Fruit fly (Drosophila melanogaster) whole organism, embryonic: ENCODE results near the gene CG9497.
A peak's percentile ranks its signal among the peaks of the same experiment; 100 is the strongest.

Experiments
- Ada2b ChIP-seq: fragments of 200-800 bp; sonication (Bioruptor generic); IDR thresholded peaks from 2 replicates; pipeline ENCODE4 v1.3.6; 2022; ENCODE audit warnings: missing biosample characterization, missing genetic modification characterization
- CG10431 ChIP-seq: fragments of 200-800 bp; sonication (Bioruptor generic); optimal IDR thresholded peaks from 3 replicates; lab custom pipeline; 2018; ENCODE audit warnings: missing biosample characterization, mild to moderate bottlenecking, missing genetic modification characterization
- CG10654 ChIP-seq: fragments of 200-800 bp; sonication (Bioruptor generic); optimal IDR thresholded peaks from 2 replicates; lab custom pipeline; 2016; ENCODE audit warnings: missing biosample characterization, missing genetic modification characterization
- CG11093 ChIP-seq: fragments of 200-800 bp; sonication (Bioruptor generic); IDR thresholded peaks from 3 replicates; pipeline ENCODE4 v1.3.6; 2022; ENCODE audit warnings: missing biosample characterization, missing genetic modification characterization
- CG11456 ChIP-seq: fragments of 200-800 bp; sonication (Bioruptor generic); IDR thresholded peaks from 3 replicates; pipeline ENCODE4 v1.3.6; 2022; ENCODE audit warnings: missing biosample characterization, missing genetic modification characterization
- CG12391 ChIP-seq: fragments of 200-800 bp; sonication (Bioruptor generic); optimal IDR thresholded peaks from 3 replicates; lab custom pipeline; 2018; ENCODE audit warnings: missing biosample characterization, mild to moderate bottlenecking, missing genetic modification characterization, moderate library complexity
- CG14014 ChIP-seq: fragments of 200-800 bp; sonication (Bioruptor generic); IDR thresholded peaks from 2 replicates; pipeline ENCODE4 v1.3.6; 2022; ENCODE audit warnings: missing biosample characterization, missing genetic modification characterization
- CG14860 ChIP-seq: fragments of 200-800 bp; sonication (Bioruptor generic); IDR thresholded peaks from 3 replicates; pipeline ENCODE4 v1.3.6; 2022; ENCODE audit warnings: missing biosample characterization, missing genetic modification characterization; ENCODE audit not compliant: partially characterized antibody
- CG1529 ChIP-seq: fragments of 200-800 bp; sonication (Bioruptor generic); optimal IDR thresholded peaks from 3 replicates; lab custom pipeline; 2018; ENCODE audit warnings: missing biosample characterization, missing genetic modification characterization
- CG17186 ChIP-seq: fragments of 200-800 bp; sonication (Bioruptor generic); optimal IDR thresholded peaks from 3 replicates; lab custom pipeline; 2017; ENCODE audit warnings: missing biosample characterization, missing genetic modification reagents, missing genetic modification characterization
- CG17829 ChIP-seq: fragments of 200-800 bp; optimal IDR thresholded peaks from 2 replicates; lab custom pipeline; 2019; ENCODE audit warnings: missing biosample characterization, mild to moderate bottlenecking, missing genetic modification characterization, moderate library complexity
- CG18619 ChIP-seq: fragments of 200-800 bp; sonication (Bioruptor generic); optimal IDR thresholded peaks from 3 replicates; lab custom pipeline; 2017; ENCODE audit warnings: missing biosample characterization, mild to moderate bottlenecking, missing genetic modification characterization
- CG2889 ChIP-seq: fragments of 200-800 bp; sonication (Bioruptor generic); IDR thresholded peaks from 3 replicates; pipeline ENCODE4 v1.3.6; 2022; ENCODE audit warnings: missing biosample characterization, missing genetic modification characterization
- CG3163 ChIP-seq: fragments of 200-800 bp; sonication (Bioruptor generic); optimal IDR thresholded peaks from 3 replicates; lab custom pipeline; 2016; ENCODE audit warnings: missing biosample characterization, missing genetic modification characterization
- CG3281 ChIP-seq: fragments of 200-800 bp; sonication (Bioruptor generic); optimal IDR thresholded peaks from 3 replicates; lab custom pipeline; 2017; ENCODE audit warnings: missing biosample characterization, mild to moderate bottlenecking, missing genetic modification characterization
- CG33213 ChIP-seq: fragments of 200-800 bp; sonication (Bioruptor generic); optimal IDR thresholded peaks from 3 replicates; lab custom pipeline; 2016; ENCODE audit warnings: missing biosample characterization, missing genetic modification characterization
- CG6765 ChIP-seq: fragments of 200-800 bp; sonication (Bioruptor generic); optimal IDR thresholded peaks from 3 replicates; lab custom pipeline; 2017; ENCODE audit warnings: missing biosample characterization, mild to moderate bottlenecking, missing genetic modification characterization
- CG9727 ChIP-seq: fragments of 200-800 bp; sonication (Bioruptor generic); optimal IDR thresholded peaks from 3 replicates; lab custom pipeline; 2017; ENCODE audit warnings: missing biosample characterization, mild to moderate bottlenecking, missing genetic modification characterization
- CG9932 ChIP-seq: fragments of 200-800 bp; sonication (Bioruptor generic); IDR thresholded peaks from 2 replicates; pipeline ENCODE4 v1.3.6; 2022; ENCODE audit warnings: missing biosample characterization, missing genetic modification characterization
- Dad ChIP-seq: fragments of 200-800 bp; sonication (Bioruptor generic); optimal IDR thresholded peaks from 3 replicates; lab custom pipeline; 2016; ENCODE audit warnings: missing biosample characterization, missing genetic modification characterization
- Dip3 ChIP-seq: fragments of 200-800 bp; sonication (Bioruptor generic); optimal IDR thresholded peaks from 3 replicates; lab custom pipeline; 2016; ENCODE audit warnings: missing biosample characterization, missing genetic modification characterization
- Dref ChIP-seq: fragments of 200-800 bp; sonication (Bioruptor generic); IDR thresholded peaks from 2 replicates; pipeline ENCODE4 v1.3.6; 2022; ENCODE audit warnings: missing biosample characterization, missing genetic modification characterization
- Ets65A ChIP-seq: fragments of 200-800 bp; sonication (Bioruptor generic); peaks from one replicate; lab custom pipeline; 2016; ENCODE audit warnings: missing biosample characterization, missing genetic modification characterization
- H2.0 ChIP-seq: fragments of 200-800 bp; sonication (Bioruptor generic); IDR thresholded peaks from 2 replicates; pipeline ENCODE4 v1.3.6; 2022; ENCODE audit warnings: missing biosample characterization, missing genetic modification characterization
- HLH4C ChIP-seq: fragments of 200-800 bp; sonication (Bioruptor generic); IDR thresholded peaks from 3 replicates; pipeline ENCODE4 v1.3.6; 2022; ENCODE audit warnings: missing biosample characterization, missing genetic modification characterization; ENCODE audit not compliant: partially characterized antibody
- Hr3 ChIP-seq: fragments of 200-800 bp; sonication (Bioruptor generic); optimal IDR thresholded peaks from 3 replicates; lab custom pipeline; 2016; ENCODE audit warnings: missing biosample characterization, missing genetic modification characterization
- Meics ChIP-seq: fragments of 200-800 bp; sonication (Bioruptor generic); optimal IDR thresholded peaks from 2 replicates; lab custom pipeline; 2017; ENCODE audit warnings: missing biosample characterization, mild to moderate bottlenecking, missing genetic modification characterization
- Mes4 ChIP-seq: fragments of 200-800 bp; sonication (Bioruptor generic); optimal IDR thresholded peaks from 2 replicates; lab custom pipeline; 2016; ENCODE audit warnings: missing biosample characterization, missing genetic modification characterization
- Nf-YC ChIP-seq: fragments of 200-800 bp; optimal IDR thresholded peaks from 3 replicates; lab custom pipeline; 2019; ENCODE audit warnings: missing biosample characterization, mild to moderate bottlenecking, missing genetic modification characterization, moderate library complexity
- Ptx1 ChIP-seq: fragments of 200-800 bp; sonication (Bioruptor generic); IDR thresholded peaks from 2 replicates; pipeline ENCODE4 v1.3.6; 2022; ENCODE audit warnings: missing biosample characterization, missing genetic modification characterization
- Trl ChIP-seq, 3 experiments: fragments of >200 bp in 2 of 3; fragments of 200-800 bp in 1 of 3; sonication (Bioruptor generic) in 1 of 3; optimal IDR thresholded peaks; 2 replicates in 1 of 3; 3 replicates in 2 of 3; lab custom pipeline; 2016 to 2017; ENCODE audit warnings: missing biosample characterization in 1 of 3, missing genetic modification characterization in 1 of 3
- ase ChIP-seq: fragments of 200-800 bp; sonication (Bioruptor generic); IDR thresholded peaks from 3 replicates; pipeline ENCODE4 v1.3.6; 2022; ENCODE audit warnings: missing biosample characterization, missing genetic modification characterization
- bcd ChIP-seq: fragments of 200-800 bp; sonication (Bioruptor generic); optimal IDR thresholded peaks from 2 replicates; lab custom pipeline; 2017; ENCODE audit warnings: missing biosample characterization, mild to moderate bottlenecking, missing genetic modification characterization
- croc ChIP-seq: fragments of 200-800 bp; sonication (Bioruptor generic); conservative IDR thresholded peaks from 3 replicates; pipeline ENCODE4 v1.3.6; 2022; ENCODE audit warnings: missing biosample characterization, missing genetic modification characterization
- dpn ChIP-seq, 2 experiments: fragments of 200-800 bp; sonication (Bioruptor generic); optimal IDR thresholded peaks; 3 replicates each; lab custom pipeline; 2016; ENCODE audit warnings: missing biosample characterization in 2 of 2, missing genetic modification characterization in 2 of 2
- h ChIP-seq: fragments of >200 bp; optimal IDR thresholded peaks from 2 replicates; lab custom pipeline; 2017
- hbn ChIP-seq: fragments of 200-800 bp; sonication (Bioruptor generic); IDR thresholded peaks from 2 replicates; pipeline ENCODE4 v1.3.6; 2022; ENCODE audit warnings: missing biosample characterization, missing genetic modification characterization; ENCODE audit not compliant: partially characterized antibody
- insv ChIP-seq, 2 experiments: fragments of 200-800 bp; sonication (Bioruptor generic); optimal IDR thresholded peaks; 3 replicates each; lab custom pipeline; 2016 to 2018; ENCODE audit warnings: missing biosample characterization in 2 of 2, missing genetic modification characterization in 2 of 2
- lab ChIP-seq: fragments of 200-800 bp; sonication (Bioruptor generic); optimal IDR thresholded peaks from 3 replicates; lab custom pipeline; 2017; ENCODE audit warnings: missing biosample characterization, missing genetic modification characterization, mild to moderate bottlenecking, moderate library complexity, missing genetic modification reagents
- mirr ChIP-seq: fragments of 200-800 bp; sonication (Bioruptor generic); optimal IDR thresholded peaks from 3 replicates; lab custom pipeline; 2018; ENCODE audit warnings: missing biosample characterization, mild to moderate bottlenecking, missing genetic modification characterization
- sens ChIP-seq: fragments of 200-800 bp; sonication (Bioruptor generic); peaks from one replicate; lab custom pipeline; 2016; ENCODE audit warnings: missing biosample characterization, missing genetic modification characterization
- tin ChIP-seq: fragments of 200-800 bp; sonication (Bioruptor generic); optimal IDR thresholded peaks from 3 replicates; lab custom pipeline; 2016; ENCODE audit warnings: missing biosample characterization, missing genetic modification characterization
- tio ChIP-seq: fragments of 200-800 bp; sonication (Bioruptor generic); optimal IDR thresholded peaks from 2 replicates; lab custom pipeline; 2017; ENCODE audit warnings: missing biosample characterization, missing genetic modification characterization, inconsistent platforms
- vnd ChIP-seq: fragments of 200-800 bp; sonication (Bioruptor generic); IDR thresholded peaks from 3 replicates; pipeline ENCODE4 v1.3.6; 2022; ENCODE audit warnings: missing biosample characterization, missing genetic modification characterization; ENCODE audit not compliant: partially characterized antibody
- zfh1 ChIP-seq: fragments of 200-800 bp; sonication (Bioruptor generic); IDR thresholded peaks from 3 replicates; pipeline ENCODE4 v1.3.6; 2022; ENCODE audit warnings: missing biosample characterization, missing genetic modification characterization
- zfh2 ChIP-seq: fragments of 200-800 bp; sonication (Bioruptor generic); optimal IDR thresholded peaks from 2 replicates; lab custom pipeline; 2016; ENCODE audit warnings: missing biosample characterization, missing genetic modification characterization

The CG9497 gene

dm6 chr2L:6338367-6338975, 9.8 kb downstream of the CG9497 start, which contains the start of the genes Pez and Cpr (continued):
- peak; percentile 51 to 68 for TF ChIP-seq dpn (GFP tag; optimal IDR thresholded peaks at IDR 0.05; lab: Kevin White, UChicago)
- 0 out of 3 replicates have a peak, but pooled peaks have one; percentile 10 for TF ChIP-seq ase (GFP tag; lab: Robert Waterston, UW)
- peak; percentile 86 for TF ChIP-seq HLH4C (GFP tag; lab: Robert Waterston, UW)
- TF ChIP-seq tin (GFP tag; lab: Kevin White, UChicago) = peak; percentile 45
- TF ChIP-seq Dad (GFP tag; lab: Kevin White, UChicago) = peak; percentile 11
- peak; percentile 74 for TF ChIP-seq vnd (GFP tag; lab: Robert Waterston, UW)
- TF ChIP-seq CG3163 (GFP tag; lab: Kevin White, UChicago) = peak; percentile 4
- TF ChIP-seq Nf-YC = peak; percentile 10
- TF ChIP-seq CG6765 (GFP tag; lab: Kevin White, UChicago) = peak; percentile 22
- TF ChIP-seq insv (GFP tag; optimal IDR thresholded peaks at IDR 0.05; lab: Kevin White, UChicago) = peak in 1 of 2 experiments; percentile 44
- peak; percentile 75 for TF ChIP-seq CG17186 (GFP tag; lab: Kevin White, UChicago)
- TF ChIP-seq CG10431 = peak; percentile 32
- TF ChIP-seq CG10654 (GFP tag; lab: Kevin White, UChicago) = no peak
- peak; percentile 39 for TF ChIP-seq CG12391 (tag; lab: Kevin White, UChicago)
- TF ChIP-seq CG33213 (GFP tag; lab: Kevin White, UChicago) = peak; percentile 52
- TF ChIP-seq CG2889 (GFP tag; lab: Robert Waterston, UW) = no peak
- TF ChIP-seq zfh2 (GFP tag; lab: Kevin White, UChicago) = peak; percentile 52
- peak; percentile 87 for TF ChIP-seq Dref (GFP tag; lab: Robert Waterston, UW)
- peak; percentile 73 for TF ChIP-seq sens (GFP tag; lab: Kevin White, UChicago)
- TF ChIP-seq Ptx1 (GFP tag; lab: Robert Waterston, UW) = peak; percentile 38; the same call in 1 of the 2 replicates
- TF ChIP-seq tio = no peak
- TF ChIP-seq CG11456 (GFP tag; lab: Robert Waterston, UW) = peak; percentile 77; the same call in 2 of the 3 replicates
- peak; percentile 45 for TF ChIP-seq CG18619 (GFP tag; lab: Kevin White, UChicago)
- no peak for TF ChIP-seq h (lab: Kevin White, UChicago)
- no peak for TF ChIP-seq CG9727 (GFP tag; lab: Kevin White, UChicago)
- no peak for TF ChIP-seq Trl (optimal IDR thresholded peaks at IDR 0.05; lab: Kevin White, UChicago)
- TF ChIP-seq Trl (GFP tag; optimal IDR thresholded peaks at IDR 0.05; lab: Kevin White, UChicago) = peak; percentile 26
- peak; percentile 76 for TF ChIP-seq hbn (GFP tag; lab: Robert Waterston, UW)
- TF ChIP-seq Meics (GFP tag; lab: Kevin White, UChicago) = peak; percentile 59
- peak; percentile 85 for TF ChIP-seq Ets65A (GFP tag; lab: Kevin White, UChicago)
- TF ChIP-seq croc = no peak
- TF ChIP-seq Ada2b (GFP tag; lab: Robert Waterston, UW) = 0 out of 2 replicates have a peak, but pooled peaks have one; percentile 28
- peak; percentile 77 for TF ChIP-seq CG14860
- peak; percentile 44; the same call in 1 of the 3 replicates for TF ChIP-seq zfh1 (GFP tag; lab: Robert Waterston, UW)
- peak; percentile 55 for TF ChIP-seq CG3281 (GFP tag; lab: Kevin White, UChicago)
- no peak for TF ChIP-seq CG11093 (GFP tag; lab: Robert Waterston, UW)
- TF ChIP-seq Hr3 (GFP tag; lab: Kevin White, UChicago) = no peak
- TF ChIP-seq bcd (GFP tag; lab: Kevin White, UChicago) = peak; percentile 56
- TF ChIP-seq CG9932 (GFP tag; lab: Robert Waterston, UW) = peak; percentile 59
- no peak for TF ChIP-seq CG1529
- TF ChIP-seq mirr (GFP tag; lab: Kevin White, UChicago) = peak; percentile 50
- peak; percentile 24; the same call in 1 of the 2 replicates for TF ChIP-seq H2.0 (GFP tag; lab: Robert Waterston, UW)
- TF ChIP-seq CG14014 (GFP tag; lab: Robert Waterston, UW) = peak; percentile 64; the same call in 1 of the 2 replicates
- TF ChIP-seq lab (GFP tag; lab: Kevin White, UChicago) = peak; percentile 70
- TF ChIP-seq CG17829 = peak; percentile 37
- TF ChIP-seq Dip3 (GFP tag; lab: Kevin White, UChicago) = peak; percentile 28
- TF ChIP-seq Mes4 (GFP tag; lab: Kevin White, UChicago) = peak; percentile 14
- TF ChIP-seq, all 482 proteins: peak for 206
